Worm (Caenorhabditis elegans) whole organism, young adult: ENCODE data around the gene ran-5.

Source experiments
- B0336.3 ChIP-seq: fragments of 200-800 bp; sonication (Bioruptor generic); IDR thresholded peaks from 2 replicates; pipeline ENCODE4 v1.3.6; 2022; ENCODE audit warnings: missing genetic modification characterization, missing compliant biosample characterization
- F57C9.4 ChIP-seq: sonication (generic microtip); optimal IDR thresholded peaks from 2 replicates; lab custom pipeline; 2017; ENCODE audit warnings: mild to moderate bottlenecking, missing genetic modification characterization, missing compliant biosample characterization
- Y53F4B.3 ChIP-seq: fragments of 200-800 bp; sonication (Bioruptor generic); IDR thresholded peaks from 2 replicates; pipeline ENCODE4 v1.3.6; 2022; ENCODE audit warnings: missing genetic modification reagents, missing genetic modification characterization, missing compliant biosample characterization
- athp-1 ChIP-seq: sonication (generic microtip); optimal IDR thresholded peaks from 2 replicates; lab custom pipeline; 2017; ENCODE audit warnings: mild to moderate bottlenecking, missing genetic modification characterization, missing compliant biosample characterization
- ccch-3 ChIP-seq: fragments of 200-800 bp; sonication (Bioruptor generic); optimal IDR thresholded peaks from 2 replicates; lab custom pipeline; 2018; ENCODE audit warnings: mild to moderate bottlenecking, missing genetic modification characterization, missing compliant biosample characterization
- ceh-91 ChIP-seq: fragments of 200-800 bp; sonication (Bioruptor generic); IDR thresholded peaks from 2 replicates; pipeline ENCODE4 v1.3.6; 2022; ENCODE audit warnings: missing genetic modification reagents, missing genetic modification characterization, missing compliant biosample characterization
- dox-1 ChIP-seq: fragments of 200-800 bp; sonication (Bioruptor generic); IDR thresholded peaks from 2 replicates; pipeline ENCODE4 v1.3.6; 2022; ENCODE audit warnings: missing genetic modification reagents, missing genetic modification characterization, missing compliant biosample characterization
- him-1 ChIP-seq: sonication (generic microtip); optimal IDR thresholded peaks from 2 replicates; lab custom pipeline; 2016; ENCODE audit warnings: missing genotype, missing genetic modification reagents, missing genetic modification characterization, missing compliant biosample characterization
- lin-35 ChIP-seq, 3 experiments: fragments of 150-350 bp in 2 of 3; sonication (generic microtip) in 1 of 3; optimal IDR thresholded peaks; 2 replicates each; lab custom pipeline; 2014 to 2018; ENCODE audit warnings: missing biosample characterization in 3 of 3, missing genetic modification characterization in 3 of 3, missing genetic modification reagents in 3 of 3
- madf-3 ChIP-seq: fragments of 200-800 bp; sonication (Bioruptor generic); IDR thresholded peaks from 2 replicates; pipeline ENCODE4 v1.3.6; 2022; ENCODE audit warnings: missing genetic modification reagents, missing genetic modification characterization, missing compliant biosample characterization
- mcd-1 ChIP-seq: fragments of 200-800 bp; sonication (Bioruptor generic); IDR thresholded peaks from 2 replicates; pipeline ENCODE4 v1.3.6; 2022; ENCODE audit warnings: missing genetic modification reagents, missing genetic modification characterization, missing compliant biosample characterization
- nhr-27 ChIP-seq: fragments of 200-800 bp; sonication (Bioruptor generic); optimal IDR thresholded peaks from 2 replicates; lab custom pipeline; 2018; ENCODE audit warnings: mild to moderate bottlenecking, missing genetic modification characterization, moderate library complexity, missing compliant biosample characterization

ce11 chrII:6067066-6067465, 19.2 kb downstream of the ran-5 start, which contains the start of gene H12I13.1:
- no peak for TF ChIP-seq F57C9.4 (tag; lab: Kevin White, UChicago)
- no peak for TF ChIP-seq nhr-27 (tag; lab: Kevin White, UChicago)
- TF ChIP-seq athp-1 (tag; lab: Kevin White, UChicago) = no peak
- no peak for TF ChIP-seq madf-3
- TF ChIP-seq mcd-1 (GFP tag; lab: Robert Waterston, UW) = no peak
- no peak for TF ChIP-seq lin-35 (GFP tag; optimal IDR thresholded peaks at IDR 0.05; lab: Kevin White, UChicago)
- TF ChIP-seq ceh-91 (GFP tag; lab: Robert Waterston, UW) = no peak
- TF ChIP-seq him-1 (tag; lab: Kevin White, UChicago) = no peak
- no peak for TF ChIP-seq Y53F4B.3 (GFP tag; lab: Robert Waterston, UW)
- no peak for TF ChIP-seq dox-1
- no peak for TF ChIP-seq ccch-3 (GFP tag; lab: Kevin White, UChicago)
- no peak for TF ChIP-seq B0336.3 (GFP tag; lab: Robert Waterston, UW)
